Worm (Caenorhabditis elegans) whole organism, young adult: Measurements from ENCODE around the gene deb-1.

Source experiments
- B0035.1 ChIP-seq: sonication (generic microtip); optimal IDR thresholded peaks from 2 replicates; lab custom pipeline; 2016; ENCODE audit warnings: missing genetic modification characterization, mild to moderate bottlenecking, missing compliant biosample characterization, missing genotype, missing genetic modification reagents
- B0261.1 ChIP-seq: sonication (generic microtip); optimal IDR thresholded peaks from 2 replicates; lab custom pipeline; 2016; ENCODE audit warnings: mild to moderate bottlenecking, missing genetic modification characterization, moderate library complexity, missing compliant biosample characterization
- C06A6.2 ChIP-seq: fragments of 200-800 bp; sonication (Bioruptor generic); conservative IDR thresholded peaks from 2 replicates; pipeline ENCODE4 v1.3.6; 2022; ENCODE audit warnings: missing genetic modification characterization, missing compliant biosample characterization
- D2030.7 ChIP-seq: fragments of 200-800 bp; sonication (Bioruptor generic); IDR thresholded peaks from 2 replicates; pipeline ENCODE4 v1.3.6; 2022; ENCODE audit warnings: missing genetic modification reagents, missing genetic modification characterization, missing compliant biosample characterization
- F23B12.7 ChIP-seq: sonication (generic microtip); optimal IDR thresholded peaks from 2 replicates; lab custom pipeline; 2017; ENCODE audit warnings: missing genetic modification characterization, mild to moderate bottlenecking, missing compliant biosample characterization, antibody characterized with exemption, moderate library complexity; ENCODE audit not compliant: insufficient read depth
- F39B2.1 ChIP-seq: fragments of 200-800 bp; sonication (Bioruptor generic); IDR thresholded peaks from 2 replicates; pipeline ENCODE4 v1.3.6; 2022; ENCODE audit warnings: missing genetic modification reagents, missing genetic modification characterization, missing compliant biosample characterization
- F55B11.4 ChIP-seq: sonication (generic microtip); optimal IDR thresholded peaks from 2 replicates; lab custom pipeline; 2016; ENCODE audit warnings: missing compliant biosample characterization, missing genetic modification characterization, borderline replicate concordance; ENCODE audit not compliant: insufficient read depth
- F57A8.1 ChIP-seq: fragments of 200-800 bp; sonication (Bioruptor generic); optimal IDR thresholded peaks from 2 replicates; lab custom pipeline; 2018; ENCODE audit warnings: mild to moderate bottlenecking, missing genetic modification characterization, moderate library complexity, missing compliant biosample characterization
- F57C9.4 ChIP-seq: sonication (generic microtip); optimal IDR thresholded peaks from 2 replicates; lab custom pipeline; 2017; ENCODE audit warnings: mild to moderate bottlenecking, missing genetic modification characterization, missing compliant biosample characterization
- K12H6.12 ChIP-seq: fragments of 200-800 bp; sonication (Bioruptor generic); optimal IDR thresholded peaks from 2 replicates; lab custom pipeline; 2018; ENCODE audit warnings: mild to moderate bottlenecking, missing genetic modification characterization, missing compliant biosample characterization
- T07F8.4 ChIP-seq: sonication (generic microtip); optimal IDR thresholded peaks from 2 replicates; lab custom pipeline; 2016; ENCODE audit warnings: mild to moderate bottlenecking, missing genetic modification characterization, moderate library complexity, missing compliant biosample characterization
- Y67H2A.10 ChIP-seq: fragments of 200-800 bp; sonication (Bioruptor generic); conservative IDR thresholded peaks from 2 replicates; pipeline ENCODE4 v1.3.6; 2022; ENCODE audit warnings: missing genetic modification reagents, missing genetic modification characterization, missing compliant biosample characterization
- Y95B8A.8 ChIP-seq: fragments of 200-800 bp; sonication (Bioruptor generic); IDR thresholded peaks from 2 replicates; pipeline ENCODE4 v1.3.6; 2022; ENCODE audit warnings: missing genetic modification reagents, missing genetic modification characterization, missing compliant biosample characterization
- akir-1 ChIP-seq: fragments of 200-800 bp; sonication (Bioruptor generic); optimal IDR thresholded peaks from 2 replicates; lab custom pipeline; 2018; ENCODE audit warnings: mild to moderate bottlenecking, missing genetic modification characterization, moderate library complexity, missing compliant biosample characterization
- ama-1 ChIP-seq, 3 experiments: fragments of 150-350 bp in 1 of 3; sonication (generic microtip) in 2 of 3; optimal IDR thresholded peaks; 2 replicates each; lab custom pipeline; 2014 to 2018; ENCODE audit warnings: missing biosample characterization in 2 of 3, missing genetic modification characterization in 2 of 3, missing genetic modification reagents in 2 of 3
- athp-1 ChIP-seq: sonication (generic microtip); optimal IDR thresholded peaks from 2 replicates; lab custom pipeline; 2017; ENCODE audit warnings: mild to moderate bottlenecking, missing genetic modification characterization, missing compliant biosample characterization
- attf-5 ChIP-seq: fragments of 200-800 bp; sonication (Bioruptor generic); optimal IDR thresholded peaks from 2 replicates; lab custom pipeline; 2018; ENCODE audit warnings: mild to moderate bottlenecking, missing genetic modification characterization, missing compliant biosample characterization
- bed-2 ChIP-seq: fragments of 200-800 bp; sonication (Bioruptor generic); IDR thresholded peaks from 2 replicates; pipeline ENCODE4 v1.3.6; 2022; ENCODE audit warnings: missing genetic modification reagents, missing genetic modification characterization, missing compliant biosample characterization
- cebp-1 ChIP-seq, 2 experiments: fragments of 200-800 bp in 1 of 2; sonication (Bioruptor generic) in 1 of 2; sonication (generic microtip) in 1 of 2; IDR thresholded peaks in 1 of 2; optimal IDR thresholded peaks in 1 of 2; 2 replicates each; pipeline versions ENCODE4 v1.3.6 to Lab custom; 2017 to 2022; ENCODE audit warnings: missing compliant biosample characterization in 2 of 2, missing genetic modification characterization in 2 of 2, mild to moderate bottlenecking in 1 of 2, missing genetic modification reagents in 1 of 2, moderate library complexity in 1 of 2
- cebp-2 ChIP-seq: fragments of 200-800 bp; sonication (Bioruptor generic); IDR thresholded peaks from 2 replicates; pipeline ENCODE4 v1.3.6; 2022; ENCODE audit warnings: missing genetic modification characterization, missing compliant biosample characterization
- die-1 ChIP-seq: sonication (generic microtip); optimal IDR thresholded peaks from 2 replicates; lab custom pipeline; 2016; ENCODE audit warnings: missing genotype, mild to moderate bottlenecking, missing genetic modification characterization, missing compliant biosample characterization
- egrh-3 ChIP-seq: fragments of 200-800 bp; sonication (Bioruptor generic); IDR thresholded peaks from 2 replicates; pipeline ENCODE4 v1.3.6; 2022; ENCODE audit warnings: missing genetic modification reagents, missing genetic modification characterization, missing compliant biosample characterization
- hmg-1.2 ChIP-seq: fragments of 200-800 bp; sonication (Bioruptor generic); IDR thresholded peaks from 2 replicates; pipeline ENCODE4 v1.3.6; 2022; ENCODE audit warnings: missing genetic modification reagents, missing genetic modification characterization, missing compliant biosample characterization
- lag-1 ChIP-seq: fragments of 200-800 bp; sonication (Bioruptor generic); IDR thresholded peaks from 2 replicates; pipeline ENCODE4 v1.3.6; 2022; ENCODE audit warnings: missing genetic modification reagents, missing genetic modification characterization, missing compliant biosample characterization
- let-526 ChIP-seq: fragments of 200-800 bp; sonication (Bioruptor generic); IDR thresholded peaks from 2 replicates; pipeline ENCODE4 v1.3.6; 2022; ENCODE audit warnings: missing genetic modification reagents, missing genetic modification characterization, missing compliant biosample characterization
- let-607 ChIP-seq, 2 experiments: fragments of 200-800 bp in 1 of 2; sonication (Bioruptor generic) in 1 of 2; sonication (generic microtip) in 1 of 2; optimal IDR thresholded peaks; 2 replicates each; lab custom pipeline; 2016 to 2018; ENCODE audit warnings: mild to moderate bottlenecking in 2 of 2, missing compliant biosample characterization in 2 of 2, missing genetic modification characterization in 2 of 2, moderate library complexity in 2 of 2, missing genotype in 1 of 2
- lir-1 ChIP-seq: fragments of 200-800 bp; sonication (Bioruptor generic); conservative IDR thresholded peaks from 2 replicates; pipeline ENCODE4 v1.3.6; 2022; ENCODE audit warnings: missing genetic modification reagents, missing genetic modification characterization, missing compliant biosample characterization
- lsl-1 ChIP-seq: fragments of 200-800 bp; sonication (Bioruptor generic); optimal IDR thresholded peaks from 2 replicates; lab custom pipeline; 2018; ENCODE audit warnings: mild to moderate bottlenecking, missing genetic modification characterization, moderate library complexity, missing compliant biosample characterization
- madf-10 ChIP-seq: sonication (generic microtip); optimal IDR thresholded peaks from 2 replicates; lab custom pipeline; 2016; ENCODE audit warnings: mild to moderate bottlenecking, missing genetic modification characterization, missing compliant biosample characterization
- madf-6 ChIP-seq: fragments of 200-800 bp; sonication (Bioruptor generic); IDR thresholded peaks from 2 replicates; pipeline ENCODE4 v1.3.6; 2022; ENCODE audit warnings: missing genetic modification reagents, missing genetic modification characterization, missing compliant biosample characterization
- mcd-1 ChIP-seq: fragments of 200-800 bp; sonication (Bioruptor generic); IDR thresholded peaks from 2 replicates; pipeline ENCODE4 v1.3.6; 2022; ENCODE audit warnings: missing genetic modification reagents, missing genetic modification characterization, missing compliant biosample characterization
- mel-28 ChIP-seq: sonication (generic microtip); optimal IDR thresholded peaks from 2 replicates; lab custom pipeline; 2016; ENCODE audit warnings: borderline replicate concordance, mild to moderate bottlenecking, missing genetic modification characterization, missing compliant biosample characterization
- nhr-179 ChIP-seq: sonication (generic microtip); optimal IDR thresholded peaks from 2 replicates; lab custom pipeline; 2016; ENCODE audit warnings: mild to moderate bottlenecking, missing genetic modification characterization, missing compliant biosample characterization
- sdz-38 ChIP-seq: sonication (generic microtip); optimal IDR thresholded peaks from 2 replicates; lab custom pipeline; 2016; ENCODE audit warnings: missing genotype, missing genetic modification characterization, missing compliant biosample characterization
- snpc-1.3 ChIP-seq: sonication (generic microtip); optimal IDR thresholded peaks from 2 replicates; lab custom pipeline; 2017; ENCODE audit warnings: missing genetic modification characterization, mild to moderate bottlenecking, missing compliant biosample characterization, antibody characterized with exemption, moderate library complexity, missing genotype, missing genetic modification reagents; ENCODE audit not compliant: insufficient read depth
- unc-130 ChIP-seq: sonication (generic microtip); optimal IDR thresholded peaks from 2 replicates; lab custom pipeline; 2016; ENCODE audit warnings: missing genetic modification reagents, missing genetic modification characterization, missing compliant biosample characterization
- unc-62 ChIP-seq: fragments of 150-350 bp; optimal IDR thresholded peaks from 2 replicates; lab custom pipeline; 2014; ENCODE audit warnings: missing biosample characterization, missing genetic modification reagents, missing genetic modification characterization
- zfh-2 ChIP-seq: fragments of 200-800 bp; sonication (Bioruptor generic); conservative IDR thresholded peaks from 2 replicates; pipeline ENCODE4 v1.3.6; 2022; ENCODE audit warnings: missing genetic modification reagents, missing genetic modification characterization, missing compliant biosample characterization
- ztf-22 ChIP-seq: fragments of 200-800 bp; sonication (Bioruptor generic); optimal IDR thresholded peaks from 2 replicates; lab custom pipeline; 2018; ENCODE audit warnings: mild to moderate bottlenecking, missing genetic modification characterization, moderate library complexity, missing compliant biosample characterization
- ztf-25 ChIP-seq: fragments of 200-800 bp; sonication (Bioruptor generic); IDR thresholded peaks from 2 replicates; pipeline ENCODE4 v1.3.6; 2022; ENCODE audit warnings: missing genetic modification reagents, missing genetic modification characterization, missing compliant biosample characterization

deb-1 gene

DNA sequence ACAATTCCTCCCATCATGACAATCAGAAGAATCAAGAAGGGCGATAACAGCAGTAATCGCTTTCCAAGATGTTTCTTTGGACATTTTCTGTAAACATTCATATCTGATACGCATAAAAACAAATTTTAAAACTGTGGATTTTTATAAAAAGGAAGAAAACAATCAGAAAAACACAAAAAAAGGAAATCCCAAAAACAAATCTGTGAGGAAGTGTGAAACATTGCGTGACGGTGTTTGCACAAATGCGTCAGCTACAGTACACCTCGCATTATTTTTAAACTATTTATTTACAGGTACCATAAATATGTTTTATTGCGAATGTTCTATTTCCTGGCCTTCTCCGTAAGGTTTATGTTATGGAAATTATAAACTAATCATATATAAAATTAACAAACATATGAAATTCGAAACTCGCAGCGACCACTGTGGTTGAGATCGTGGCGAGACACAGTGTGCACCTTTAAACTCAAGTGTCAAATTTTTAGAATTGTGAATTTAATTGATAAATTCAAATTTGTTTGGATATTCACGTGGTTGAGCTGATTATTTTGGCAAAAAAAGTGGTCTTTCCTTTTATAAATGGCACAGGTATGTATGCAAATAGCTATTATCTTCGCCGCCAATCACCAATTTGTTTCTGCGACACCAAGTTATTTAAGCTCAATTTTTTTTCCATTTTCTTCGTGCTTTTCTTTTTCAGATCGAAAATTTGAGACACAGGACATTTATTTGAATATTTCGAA, 27.4 kb upstream of the deb-1 start, which contains the start of the genes C34D4.10 and str-48:
TSS of gene C34D4.10 (minus strand) at position 101 of the 743 bp plus-strand sequence.
TSS of gene str-48 (plus strand) at position 693 of the 743 bp plus-strand sequence.
- no peak for TF ChIP-seq ztf-22 (GFP tag; lab: Kevin White, UChicago)
- peak; percentile 66 for TF ChIP-seq lsl-1

DNA sequence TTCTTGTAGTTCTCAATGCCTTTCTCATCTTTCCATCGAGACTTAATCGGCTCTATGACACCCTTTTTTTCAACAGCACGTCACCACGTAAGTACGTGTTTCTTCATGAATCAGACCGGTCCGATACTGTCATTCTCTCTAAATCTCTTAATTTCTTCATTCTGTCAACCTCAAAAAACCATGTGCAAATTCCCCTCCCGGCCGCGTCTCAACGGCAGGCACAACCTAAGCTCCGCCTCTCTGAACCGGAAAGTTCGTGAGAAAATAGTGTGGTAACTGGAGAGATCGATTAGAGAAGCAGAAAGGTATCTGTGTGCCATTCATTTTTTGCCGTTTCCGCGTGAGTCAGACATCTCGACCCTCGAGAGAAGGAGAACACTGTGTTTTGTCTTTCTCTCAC, 20.5 kb upstream of the deb-1 start, which contains the start of gene nas-8:
TSS of gene nas-8 (plus strand) at position 301 of the 400 bp plus-strand sequence.
- TF ChIP-seq ztf-25 (GFP tag; lab: Robert Waterston, UW): no peak
- no peak for TF ChIP-seq Y67H2A.10 (GFP tag; lab: Robert Waterston, UW)
- TF ChIP-seq F39B2.1 (GFP tag; lab: Robert Waterston, UW): no peak
- no peak for TF ChIP-seq mcd-1 (GFP tag; lab: Robert Waterston, UW)
- TF ChIP-seq C06A6.2 (GFP tag; lab: Robert Waterston, UW): no peak
- TF ChIP-seq zfh-2 (GFP tag; lab: Robert Waterston, UW): no peak
- no peak for TF ChIP-seq unc-130
- TF ChIP-seq let-526 (GFP tag; lab: Robert Waterston, UW): no peak
- no peak for TF ChIP-seq lag-1 (GFP tag; lab: Robert Waterston, UW)
- no peak for TF ChIP-seq madf-6 (GFP tag; lab: Robert Waterston, UW)
- TF ChIP-seq snpc-1.3: no peak
- TF ChIP-seq D2030.7 (GFP tag; lab: Robert Waterston, UW): no peak

DNA sequence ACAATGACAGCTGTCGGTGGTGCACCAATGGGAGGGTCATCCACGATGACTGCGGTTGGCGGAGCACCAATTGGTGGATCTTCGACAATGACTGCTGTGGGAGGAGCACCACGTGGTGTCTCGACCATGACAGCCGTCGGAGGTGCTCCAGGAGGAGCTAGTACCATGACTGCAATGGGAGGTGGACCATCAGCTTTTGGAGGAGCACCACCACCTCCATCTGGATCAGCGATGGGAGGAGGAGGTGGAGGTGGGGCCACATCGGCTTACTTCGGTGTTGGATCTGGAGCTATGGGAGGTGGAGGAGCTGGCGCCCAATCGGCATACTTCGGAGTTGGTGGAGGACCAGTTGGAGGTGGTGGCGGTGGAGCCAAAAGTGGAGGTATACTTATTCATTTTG, 18.2 kb upstream of the deb-1 start:
- TF ChIP-seq egrh-3 (GFP tag; lab: Robert Waterston, UW): peak; percentile 63; the same call in 1 of the 2 replicates

DNA sequence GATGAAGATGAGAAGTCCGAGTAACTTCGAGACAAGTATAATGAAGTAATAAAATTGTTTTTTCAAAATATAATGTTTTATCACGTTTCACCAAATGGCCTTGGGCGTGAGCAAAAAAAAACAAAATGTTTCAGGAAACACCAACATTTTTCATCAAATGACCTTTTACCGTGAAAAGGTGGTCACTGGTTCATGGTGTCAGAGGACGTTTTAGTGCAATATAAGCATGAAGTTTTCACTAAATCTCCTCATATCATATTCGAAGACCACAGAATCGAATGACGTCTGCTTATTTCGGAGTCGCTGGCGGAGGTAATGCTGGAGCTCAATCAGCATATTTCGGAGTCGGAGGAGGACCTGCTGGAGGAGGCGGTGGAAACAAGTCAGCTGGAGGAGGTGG, 17.3 kb upstream of the deb-1 start, which contains the start of the genes ZC477.7 and ssq-3:
TSS of gene ZC477.7 (minus strand) at position 101 of the 400 bp plus-strand sequence.
TSS of gene ssq-3 (plus strand) at position 251 of the 400 bp plus-strand sequence.
- TF ChIP-seq sdz-38 (tag; lab: Kevin White, UChicago) (no peak), Y95B8A.8 (no peak), F23B12.7 (tag; lab: Kevin White, UChicago) (no peak), unc-62 (GFP tag; lab: Kevin White, UChicago) (no peak), akir-1 (no peak), let-607 (tag; optimal IDR thresholded peaks at IDR 0.05; lab: Kevin White, UChicago) (no peak), cebp-1 (GFP tag; IDR thresholded peaks at IDR 0.05; lab: Robert Waterston, UW) (no peak), cebp-1 (tag; optimal IDR thresholded peaks at IDR 0.05; lab: Kevin White, UChicago) (no peak), die-1 (tag; lab: Kevin White, UChicago) (no peak), T07F8.4 (no peak), hmg-1.2 (GFP tag; lab: Robert Waterston, UW) (no peak), ama-1 (optimal IDR thresholded peaks at IDR 0.05; lab: Kevin White, UChicago) (no peak), ama-1 (GFP tag; optimal IDR thresholded peaks at IDR 0.05; lab: Kevin White, UChicago) (no peak), bed-2 (GFP tag; lab: Robert Waterston, UW) (no peak), D2030.7 (GFP tag; lab: Robert Waterston, UW) (no peak)

DNA sequence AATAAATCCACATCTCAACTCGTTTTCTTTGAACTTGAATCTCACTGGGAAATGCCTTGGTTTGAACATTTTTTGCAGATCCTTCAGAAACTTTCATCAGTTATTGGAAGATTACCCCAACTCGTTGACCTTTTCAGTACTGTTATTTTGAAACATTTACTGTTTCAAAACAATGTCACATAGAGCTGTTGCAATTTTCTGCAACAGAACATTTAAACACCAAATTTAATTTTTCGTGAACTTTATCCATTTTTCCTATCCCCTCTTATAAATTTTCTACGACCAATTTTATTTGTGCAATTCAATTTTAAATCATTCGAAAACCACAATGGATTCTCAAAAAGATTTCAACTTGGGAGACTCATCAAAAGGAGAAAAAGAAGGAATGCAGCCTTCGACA, 13.8 kb upstream of the deb-1 start, which contains the start of gene ZC477.2:
TSS of gene ZC477.2 (plus strand) at position 301 of the 400 bp plus-strand sequence.
- TF ChIP-seq cebp-2 (GFP tag; lab: Robert Waterston, UW) (no peak), nhr-179 (tag; lab: Kevin White, UChicago) (no peak), madf-10 (tag; lab: Kevin White, UChicago) (no peak), F57A8.1 (no peak), athp-1 (tag; lab: Kevin White, UChicago) (no peak), attf-5 (GFP tag; lab: Kevin White, UChicago) (no peak), mel-28 (no peak), F57C9.4 (tag; lab: Kevin White, UChicago) (no peak), lir-1 (GFP tag; lab: Robert Waterston, UW) (no peak), ztf-22 (GFP tag; lab: Kevin White, UChicago) (no peak), B0035.1 (tag; lab: Kevin White, UChicago) (no peak), F55B11.4 (tag; lab: Kevin White, UChicago) (no peak), K12H6.12 (tag; lab: Kevin White, UChicago) (no peak), B0261.1 (no peak)
